Worm (Caenorhabditis elegans): Measurements from ENCODE around the gene R08C7.12.

Gene R08C7.12

DNA sequence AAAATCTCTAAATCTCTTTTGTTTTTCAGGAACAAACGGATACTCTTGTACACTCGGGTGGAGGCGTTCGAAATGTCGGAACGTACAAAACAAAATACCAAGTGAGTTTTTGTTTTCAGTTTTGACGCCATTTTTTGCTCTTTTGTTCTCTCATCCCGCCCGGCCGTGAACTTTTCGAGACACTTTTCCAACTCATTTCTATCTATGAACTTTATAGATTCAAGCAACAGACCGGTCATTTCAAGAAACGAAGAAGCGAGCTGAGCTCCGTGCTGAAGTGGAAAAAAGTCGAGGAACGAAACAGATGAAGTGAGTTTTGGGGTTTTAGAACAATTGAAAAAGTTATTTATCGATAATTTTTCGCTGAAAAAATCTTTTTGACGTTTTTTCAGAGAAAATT lies 39.0 kb upstream of the R08C7.12 start:
- peak; percentile 49 for TF ChIP-seq aha-1 (tag)
- TF ChIP-seq ama-1 (optimal IDR thresholded peaks at IDR 0.05) = peak; percentile 53
- TF ChIP-seq set-16 (GFP tag; IDR thresholded peaks at IDR 0.05) = no peak

DNA sequence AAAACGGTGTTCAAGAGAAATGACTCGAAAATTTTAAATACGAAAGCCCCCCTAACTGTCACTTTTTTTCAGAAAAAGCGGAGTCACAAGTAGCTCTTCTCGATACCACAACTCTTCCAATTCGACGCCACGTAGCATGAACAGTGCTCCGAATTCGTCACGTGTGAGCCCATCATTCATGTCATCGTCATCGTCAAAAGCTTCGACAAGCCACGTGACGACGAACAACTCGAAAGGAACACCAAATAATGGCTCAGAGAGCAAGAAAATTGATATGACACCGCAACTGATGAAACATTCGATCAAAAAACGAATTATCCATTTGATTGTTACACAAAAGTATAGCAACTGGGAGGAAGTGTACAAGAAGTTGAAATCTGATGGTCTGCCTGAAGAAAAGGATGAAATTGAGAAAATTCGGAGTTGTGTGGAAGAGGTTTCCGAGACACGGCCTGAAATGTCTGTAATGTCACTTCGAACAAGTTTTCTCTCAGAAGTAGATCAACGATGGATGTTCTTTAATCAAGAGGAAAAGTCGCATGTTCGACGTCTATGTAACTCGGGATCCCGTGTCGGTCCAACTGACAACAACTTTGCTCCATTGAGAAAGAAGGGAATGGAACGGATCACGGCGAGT lies 38.1 kb upstream of the R08C7.12 start:
- no peak for TF ChIP-seq zfp-2 (tag; optimal IDR thresholded peaks at IDR 0.05)
- peak in 1 of 2 experiments; percentile 95 for TF ChIP-seq unc-62 (GFP tag; optimal IDR thresholded peaks at IDR 0.05 in 1 of 2)
- TF ChIP-seq unc-62 (tag; optimal IDR thresholded peaks at IDR 0.05) = no peak
- peak; percentile 2 for TF ChIP-seq aha-1 (tag)
- peak in 1 of 2 experiments; percentile 5 for TF ChIP-seq hif-1 (tag; optimal IDR thresholded peaks at IDR 0.05)
- peak; percentile 1 for TF ChIP-seq ama-1 (optimal IDR thresholded peaks at IDR 0.05)
- 0 out of 2 replicates have a peak, but pooled peaks have one; percentile 15 for TF ChIP-seq zfp-3 (GFP tag; conservative IDR thresholded peaks at IDR 0.05)

DNA sequence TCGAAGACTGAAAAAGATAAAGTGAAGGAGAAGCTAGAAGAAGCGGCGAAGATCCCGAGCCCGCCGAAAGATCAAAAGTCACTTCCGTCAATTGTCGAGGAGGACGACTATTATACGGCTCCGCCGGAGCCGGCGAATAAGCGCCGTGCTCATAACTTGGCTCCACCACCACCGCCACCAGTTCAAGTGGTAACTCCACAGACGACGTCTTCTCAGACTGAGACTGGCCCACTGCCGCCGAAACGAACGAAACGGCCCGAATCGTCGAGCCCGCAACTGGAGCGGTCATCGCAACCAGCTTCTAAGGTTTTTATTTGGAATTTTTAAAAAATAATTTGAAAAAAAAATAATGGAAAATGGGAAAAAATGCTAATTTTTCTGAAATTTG lies 37.6 kb upstream of the R08C7.12 start:
- TF ChIP-seq egl-27 (tag; optimal IDR thresholded peaks at IDR 0.05) (no peak), set-16 (GFP tag; IDR thresholded peaks at IDR 0.05) (peak; percentile 67)

DNA sequence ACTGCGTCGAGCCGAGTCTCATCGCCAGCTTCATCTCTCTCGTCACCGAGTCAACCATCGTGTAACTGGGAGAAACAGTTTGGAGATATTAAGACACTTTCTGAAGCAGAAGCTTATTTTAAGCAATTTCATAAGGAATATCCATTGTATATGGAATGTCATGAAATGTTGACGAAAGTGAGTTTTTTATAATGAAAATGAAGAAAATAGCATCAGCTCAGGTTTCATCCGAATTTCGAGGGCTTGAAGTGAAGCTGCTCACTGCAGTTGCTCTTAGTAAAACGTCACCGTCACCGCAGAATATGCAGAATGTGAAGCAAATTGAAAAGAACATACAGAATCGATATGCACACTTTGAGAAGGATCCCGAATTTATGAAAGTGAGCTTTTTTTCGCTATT lies 36.4 kb upstream of the R08C7.12 start:
- TF ChIP-seq gei-8 (GFP tag; optimal IDR thresholded peaks at IDR 0.05) = peak; percentile 18
- TF ChIP-seq nhr-77 (tag; optimal IDR thresholded peaks at IDR 0.05) = no peak
- peak in 1 of 2 experiments; percentile 84 for TF ChIP-seq unc-62 (GFP tag; optimal IDR thresholded peaks at IDR 0.05 in 1 of 2)
- TF ChIP-seq unc-62 (tag; optimal IDR thresholded peaks at IDR 0.05) = no peak
- no peak for TF ChIP-seq duxl-1 (tag; optimal IDR thresholded peaks at IDR 0.05; ENCODE audit: poor library complexity)
- TF ChIP-seq sdz-12 (GFP tag; optimal IDR thresholded peaks at IDR 0.05) = peak; percentile 10
- TF ChIP-seq lin-1 (GFP tag; IDR thresholded peaks at IDR 0.05) = no peak
- no peak for TF ChIP-seq F10B5.3 (tag; optimal IDR thresholded peaks at IDR 0.05)
- peak; percentile 86 for TF ChIP-seq aha-1 (tag)

DNA sequence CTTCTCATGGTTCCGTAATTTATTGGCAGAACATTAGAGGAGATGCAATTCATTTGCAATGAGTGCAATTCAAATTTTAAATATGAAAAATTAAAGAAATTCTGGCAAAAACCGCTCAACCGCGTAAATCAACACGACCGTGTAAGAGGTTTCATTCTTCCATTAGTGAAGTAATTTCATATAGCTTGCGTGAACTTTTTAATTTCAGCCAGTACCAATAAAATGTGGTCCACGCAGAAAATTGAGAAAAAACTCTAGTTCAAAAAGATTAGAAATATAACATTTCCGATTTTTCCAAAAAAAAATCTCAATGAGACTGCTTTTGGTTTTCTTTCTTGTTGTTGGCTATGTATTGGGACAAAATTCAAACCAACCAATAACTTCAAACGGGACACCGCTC lies 27.5 kb upstream of the R08C7.12 start, which contains the start of gene clec-175:
clec-175 (plus strand) TSS at position 301 of the 400 bp plus-strand sequence.
- TF ChIP-seq nhr-42 (GFP tag; IDR thresholded peaks at IDR 0.05) (no peak), mxl-2 (GFP tag; conservative IDR thresholded peaks at IDR 0.05) (no peak), madf-5 (GFP tag; IDR thresholded peaks at IDR 0.05) (no peak), ceh-44 (GFP tag; IDR thresholded peaks at IDR 0.05) (no peak), mes-2 (tag; optimal IDR thresholded peaks at IDR 0.05; ENCODE audit: poor library complexity, severe bottlenecking) (no peak), skn-1 (tag; optimal IDR thresholded peaks at IDR 0.05) (no peak), dpl-1 (GFP tag; optimal IDR thresholded peaks at IDR 0.05) (no peak), unc-39 (tag; optimal IDR thresholded peaks at IDR 0.05) (no peak), nhr-6 (tag; optimal IDR thresholded peaks at IDR 0.05) (no peak), lin-15B (tag; optimal IDR thresholded peaks at IDR 0.05) (no peak), nhr-11 (tag; optimal IDR thresholded peaks at IDR 0.05) (no peak), lin-29 (GFP tag; IDR thresholded peaks at IDR 0.05) (no peak), jun-1 (tag; optimal IDR thresholded peaks at IDR 0.05) (no peak), daf-16 (GFP tag; optimal IDR thresholded peaks at IDR 0.05) (no peak), daf-16 (tag; optimal IDR thresholded peaks at IDR 0.05) (no peak), set-16 (GFP tag; IDR thresholded peaks at IDR 0.05) (no peak), mdl-1 (tag; optimal IDR thresholded peaks at IDR 0.05) (no peak), php-3 (GFP tag; IDR thresholded peaks at IDR 0.05) (no peak), sdz-12 (GFP tag; optimal IDR thresholded peaks at IDR 0.05) (no peak), lin-39 (tag; optimal IDR thresholded peaks at IDR 0.05) (no peak), snpc-4 (tag; optimal IDR thresholded peaks at IDR 0.05) (no peak)

Measured in whole organism, L4 larva.